Fruit fly (Drosophila melanogaster): ENCODE results near the gene CG16772.

DNA sequence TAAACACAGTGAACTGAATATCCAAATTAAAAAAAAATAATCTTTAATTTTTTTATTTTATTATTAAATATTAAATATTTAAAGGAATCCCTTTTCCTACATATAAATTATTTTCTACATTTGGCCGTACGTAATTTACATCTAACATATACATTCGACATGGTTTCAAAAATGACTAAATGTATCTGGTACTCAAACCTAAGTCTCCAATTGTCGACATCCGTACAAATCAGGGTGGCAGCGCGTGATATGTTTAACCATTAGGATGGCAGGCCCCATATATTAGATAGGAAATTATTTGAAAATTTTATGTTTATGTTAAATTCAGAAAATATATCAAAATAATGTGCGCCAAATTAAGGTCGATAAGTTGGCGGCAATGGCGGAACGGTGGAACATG is 47.3 kb upstream of the CG16772 start:
- TF ChIP-seq OdsH (GFP tag; optimal IDR thresholded peaks at IDR 0.05) (no peak), Smox (GFP tag; optimal IDR thresholded peaks at IDR 0.05) (no peak), topi (GFP tag; optimal IDR thresholded peaks at IDR 0.05) (no peak), CG6808 (GFP tag; optimal IDR thresholded peaks at IDR 0.05) (no peak), lz (GFP tag; optimal IDR thresholded peaks at IDR 0.05) (no peak), Lpt (GFP tag; optimal IDR thresholded peaks at IDR 0.05) (no peak), CG3032 (tag; optimal IDR thresholded peaks at IDR 0.05) (no peak)
